Worm (Caenorhabditis elegans): ENCODE measurements around the gene cyn-16.

Gene cyn-16

ce11 chrII:11978920-11979319 lies 57.6 kb downstream of the cyn-16 start:
- TF ChIP-seq ztf-4 (tag; optimal IDR thresholded peaks at IDR 0.05) (no peak), lin-13 (GFP tag; optimal IDR thresholded peaks at IDR 0.05) (no peak), snpc-4 (tag; optimal IDR thresholded peaks at IDR 0.05) (no peak), lin-11 (tag; optimal IDR thresholded peaks at IDR 0.05) (no peak), F13H6.1 (tag; optimal IDR thresholded peaks at IDR 0.05) (no peak), sma-3 (GFP tag; optimal IDR thresholded peaks at IDR 0.05) (no peak), mdl-1 (tag; optimal IDR thresholded peaks at IDR 0.05) (no peak), mbf-1 (tag; optimal IDR thresholded peaks at IDR 0.05) (no peak), lin-39 (tag; optimal IDR thresholded peaks at IDR 0.05) (no peak), skn-1 (tag; optimal IDR thresholded peaks at IDR 0.05) (no peak), elt-1 (tag; optimal IDR thresholded peaks at IDR 0.05) (no peak)

ce11 chrII:11978478-11978877 lies 58.1 kb downstream of the cyn-16 start:
- TF ChIP-seq unc-55 (GFP tag; optimal IDR thresholded peaks at IDR 0.05) (no peak), lin-13 (GFP tag; optimal IDR thresholded peaks at IDR 0.05) (no peak), alr-1 (tag; optimal IDR thresholded peaks at IDR 0.05) (no peak), unc-62 (GFP tag; optimal IDR thresholded peaks at IDR 0.05) (no peak)
